Fruit fly (Drosophila melanogaster) Kc167 (cell line): ENCODE measurements around the gene sty.

ENCODE experiments used
- Myc ChIP-seq: fragments of >200 bp; optimal IDR thresholded peaks from 2 replicates; lab custom pipeline; 2017; ENCODE audit warnings: missing external identifiers
- Sin3A ChIP-seq: fragments of >200 bp; optimal IDR thresholded peaks from 2 replicates; lab custom pipeline; 2018; ENCODE audit warnings: missing external identifiers
- psq ChIP-seq: fragments of >200 bp; optimal IDR thresholded peaks from 2 replicates; lab custom pipeline; 2017; ENCODE audit warnings: missing external identifiers
- ttk ChIP-seq: sonication (Bioruptor generic); optimal IDR thresholded peaks from 2 replicates; lab custom pipeline; 2017; ENCODE audit warnings: missing external identifiers

- TF ChIP-seq psq (lab: Kevin White, UChicago) = no peak
- no peak for TF ChIP-seq Sin3A (lab: Kevin White, UChicago)
- TF ChIP-seq ttk (lab: Kevin White, UChicago) = no peak
- no peak for TF ChIP-seq Myc (lab: Kevin White, UChicago)
These were observed 27.4 kb downstream of the sty start for dm6 chr3L:3397309-3397821.
